Fruit fly (Drosophila melanogaster): ENCODE measurements around the gene CG11768.

Gene CG11768

dm6 chr3R:8806638-8807037, 38.6 kb upstream of the CG11768 start:
- no peak for TF ChIP-seq usp (GFP tag; optimal IDR thresholded peaks at IDR 0.05)
- no peak for TF ChIP-seq pan (optimal IDR thresholded peaks at IDR 0.05)
- TF ChIP-seq CG8478 (optimal IDR thresholded peaks at IDR 0.05) = no peak
- TF ChIP-seq EcR (GFP tag; optimal IDR thresholded peaks at IDR 0.05) = no peak
- TF ChIP-seq Dll (optimal IDR thresholded peaks at IDR 0.05) = no peak
- no peak for TF ChIP-seq psq (optimal IDR thresholded peaks at IDR 0.05)

dm6 chr3R:8806104-8806503, 38.1 kb upstream of the CG11768 start, which contains the start of gene hng2:
Gene hng2 (plus strand): TSS chr3R:8806322.
- TF ChIP-seq usp (GFP tag; optimal IDR thresholded peaks at IDR 0.05) (no peak), EcR (GFP tag; optimal IDR thresholded peaks at IDR 0.05) (no peak), CG8478 (optimal IDR thresholded peaks at IDR 0.05) (no peak), psq (optimal IDR thresholded peaks at IDR 0.05) (no peak), Dll (optimal IDR thresholded peaks at IDR 0.05) (no peak), pan (optimal IDR thresholded peaks at IDR 0.05) (no peak)

- no peak for TF ChIP-seq usp (GFP tag; optimal IDR thresholded peaks at IDR 0.05)
- TF ChIP-seq psq (optimal IDR thresholded peaks at IDR 0.05) = no peak
- TF ChIP-seq EcR (GFP tag; optimal IDR thresholded peaks at IDR 0.05) = no peak
- no peak for TF ChIP-seq Dll (optimal IDR thresholded peaks at IDR 0.05)
- TF ChIP-seq pan (optimal IDR thresholded peaks at IDR 0.05) = no peak
- TF ChIP-seq CG8478 (optimal IDR thresholded peaks at IDR 0.05) = no peak
Measured at dm6 chr3R:8805388-8805852, 37.4 kb upstream of the CG11768 start, which contains the start of gene CG9839. Gene CG9839 (minus strand): TSS chr3R:8805802.

dm6 chr3R:8801126-8801762, 33.2 kb upstream of the CG11768 start, which contains the start of the genes Pif1A, Pif1B and CCT7:
Gene Pif1A (minus strand): TSS chr3R:8801176.
Gene Pif1B (minus strand): TSS chr3R:8801176.
Gene CCT7 (plus strand): TSS chr3R:8801564.
- no peak for TF ChIP-seq Dll (optimal IDR thresholded peaks at IDR 0.05)
- no peak for TF ChIP-seq EcR (GFP tag; optimal IDR thresholded peaks at IDR 0.05)
- no peak for TF ChIP-seq pan (optimal IDR thresholded peaks at IDR 0.05)
- no peak for TF ChIP-seq psq (optimal IDR thresholded peaks at IDR 0.05)
- no peak for TF ChIP-seq CG8478 (optimal IDR thresholded peaks at IDR 0.05)
- TF ChIP-seq usp (GFP tag; optimal IDR thresholded peaks at IDR 0.05) = no peak

- TF ChIP-seq CG8478 (optimal IDR thresholded peaks at IDR 0.05) (no peak), pan (optimal IDR thresholded peaks at IDR 0.05) (no peak), psq (optimal IDR thresholded peaks at IDR 0.05) (no peak), EcR (GFP tag; optimal IDR thresholded peaks at IDR 0.05) (no peak), usp (GFP tag; optimal IDR thresholded peaks at IDR 0.05) (no peak), Dll (optimal IDR thresholded peaks at IDR 0.05) (no peak)
Measured at dm6 chr3R:8799866-8800265, 31.9 kb upstream of the CG11768 start.

dm6 chr3R:8798332-8798731, 30.3 kb upstream of the CG11768 start:
- TF ChIP-seq psq (optimal IDR thresholded peaks at IDR 0.05) = no peak
- TF ChIP-seq EcR (GFP tag; optimal IDR thresholded peaks at IDR 0.05) = no peak
- no peak for TF ChIP-seq pan (optimal IDR thresholded peaks at IDR 0.05)

- TF ChIP-seq CG8478 (optimal IDR thresholded peaks at IDR 0.05) (no peak), Dll (optimal IDR thresholded peaks at IDR 0.05) (no peak), usp (GFP tag; optimal IDR thresholded peaks at IDR 0.05) (no peak), pan (optimal IDR thresholded peaks at IDR 0.05) (no peak), EcR (GFP tag; optimal IDR thresholded peaks at IDR 0.05) (no peak), psq (optimal IDR thresholded peaks at IDR 0.05) (no peak)
Measured at dm6 chr3R:8794384-8794783, 26.4 kb upstream of the CG11768 start, which contains the start of gene Ir85a. Gene Ir85a (plus strand): TSS chr3R:8794684.

- no peak for TF ChIP-seq EcR (GFP tag; optimal IDR thresholded peaks at IDR 0.05)
- no peak for TF ChIP-seq psq (optimal IDR thresholded peaks at IDR 0.05)
- TF ChIP-seq Dll (optimal IDR thresholded peaks at IDR 0.05) = no peak
- TF ChIP-seq usp (GFP tag; optimal IDR thresholded peaks at IDR 0.05) = no peak
- no peak for TF ChIP-seq pan (optimal IDR thresholded peaks at IDR 0.05)
- no peak for TF ChIP-seq CG8478 (optimal IDR thresholded peaks at IDR 0.05)
Measured at dm6 chr3R:8793726-8794125, 25.7 kb upstream of the CG11768 start.

- TF ChIP-seq pan (optimal IDR thresholded peaks at IDR 0.05) (peak; percentile 39), psq (optimal IDR thresholded peaks at IDR 0.05) (no peak), Dll (optimal IDR thresholded peaks at IDR 0.05) (peak; percentile 16)
Measured at dm6 chr3R:8792463-8793175, 24.6 kb upstream of the CG11768 start.

dm6 chr3R:8788722-8789400, 20.9 kb upstream of the CG11768 start:
- TF ChIP-seq EcR (GFP tag; optimal IDR thresholded peaks at IDR 0.05) (no peak), usp (GFP tag; optimal IDR thresholded peaks at IDR 0.05) (no peak), Dll (optimal IDR thresholded peaks at IDR 0.05) (no peak), CG8478 (optimal IDR thresholded peaks at IDR 0.05) (no peak), psq (optimal IDR thresholded peaks at IDR 0.05) (no peak), pan (optimal IDR thresholded peaks at IDR 0.05) (no peak)

dm6 chr3R:8787538-8788282, 19.7 kb upstream of the CG11768 start:
- no peak for TF ChIP-seq usp (GFP tag; optimal IDR thresholded peaks at IDR 0.05)
- TF ChIP-seq psq (optimal IDR thresholded peaks at IDR 0.05) = no peak
- no peak for TF ChIP-seq CG8478 (optimal IDR thresholded peaks at IDR 0.05)
- no peak for TF ChIP-seq EcR (GFP tag; optimal IDR thresholded peaks at IDR 0.05)
- no peak for TF ChIP-seq Dll (optimal IDR thresholded peaks at IDR 0.05)
- TF ChIP-seq pan (optimal IDR thresholded peaks at IDR 0.05) = no peak

All from whole organism.